Fruit fly (Drosophila melanogaster) whole organism, embryonic: ENCODE results near the gene CycC.

Source experiments
- Abd-B ChIP-seq: fragments of 200-800 bp; sonication (Bioruptor generic); optimal IDR thresholded peaks from 2 replicates; lab custom pipeline; 2018; ENCODE audit warnings: missing biosample characterization, mild to moderate bottlenecking, missing genetic modification characterization, moderate library complexity
- BtbVII ChIP-seq: fragments of 200-800 bp; sonication (Bioruptor generic); optimal IDR thresholded peaks from 3 replicates; lab custom pipeline; 2017; ENCODE audit warnings: missing biosample characterization, mild to moderate bottlenecking, missing genetic modification characterization
- Bteb2 ChIP-seq: fragments of 200-800 bp; sonication (Bioruptor generic); optimal IDR thresholded peaks from 2 replicates; lab custom pipeline; 2016; ENCODE audit warnings: missing biosample characterization, missing genetic modification characterization
- CG10565 ChIP-seq: fragments of 200-800 bp; sonication (Bioruptor generic); optimal IDR thresholded peaks from 3 replicates; lab custom pipeline; 2016; ENCODE audit warnings: missing biosample characterization, mild to moderate bottlenecking, missing genetic modification characterization
- CG10979 ChIP-seq: fragments of 200-800 bp; sonication (Bioruptor generic); optimal IDR thresholded peaks from 2 replicates; lab custom pipeline; 2018; ENCODE audit warnings: missing biosample characterization, mild to moderate bottlenecking, missing genetic modification characterization, moderate library complexity
- CG11456 ChIP-seq: fragments of 200-800 bp; sonication (Bioruptor generic); IDR thresholded peaks from 3 replicates; pipeline ENCODE4 v1.3.6; 2022; ENCODE audit warnings: missing biosample characterization, missing genetic modification characterization
- CG13123 ChIP-seq: fragments of 200-800 bp; sonication (Bioruptor generic); optimal IDR thresholded peaks from 2 replicates; lab custom pipeline; 2016; ENCODE audit warnings: missing biosample characterization, missing genetic modification characterization
- CG13296 ChIP-seq: fragments of 200-800 bp; sonication (Bioruptor generic); optimal IDR thresholded peaks from 3 replicates; lab custom pipeline; 2018; ENCODE audit warnings: missing biosample characterization, mild to moderate bottlenecking, missing genetic modification characterization
- CG14441 ChIP-seq: fragments of 200-800 bp; sonication (Bioruptor generic); IDR thresholded peaks from 2 replicates; pipeline ENCODE4 v1.3.6; 2022; ENCODE audit warnings: missing biosample characterization, missing genetic modification characterization
- CG14860 ChIP-seq: fragments of 200-800 bp; sonication (Bioruptor generic); IDR thresholded peaks from 3 replicates; pipeline ENCODE4 v1.3.6; 2022; ENCODE audit warnings: missing biosample characterization, missing genetic modification characterization; ENCODE audit not compliant: partially characterized antibody
- CG15011 ChIP-seq: fragments of 200-800 bp; sonication (Bioruptor generic); optimal IDR thresholded peaks from 3 replicates; lab custom pipeline; 2018; ENCODE audit warnings: missing biosample characterization, mild to moderate bottlenecking, missing genetic modification characterization
- CG15073 ChIP-seq: fragments of 200-800 bp; sonication (Bioruptor generic); optimal IDR thresholded peaks from 2 replicates; lab custom pipeline; 2016; ENCODE audit warnings: missing biosample characterization, missing genetic modification characterization
- CG16813 ChIP-seq: fragments of 200-800 bp; sonication (Bioruptor generic); IDR thresholded peaks from 3 replicates; pipeline ENCODE4 v1.3.6; 2022; ENCODE audit warnings: missing biosample characterization, missing genetic modification characterization; ENCODE audit not compliant: partially characterized antibody
- CG34422 ChIP-seq: fragments of 200-800 bp; sonication (Bioruptor generic); IDR thresholded peaks from 3 replicates; pipeline ENCODE4 v1.3.6; 2022; ENCODE audit warnings: missing biosample characterization, missing genetic modification characterization
- CG4707 ChIP-seq: fragments of 200-800 bp; sonication (Bioruptor generic); optimal IDR thresholded peaks from 2 replicates; lab custom pipeline; 2018; ENCODE audit warnings: missing biosample characterization, mild to moderate bottlenecking, missing genetic modification characterization, moderate library complexity
- CG8359 ChIP-seq: fragments of 200-800 bp; sonication (Bioruptor generic); optimal IDR thresholded peaks from 2 replicates; lab custom pipeline; 2017; ENCODE audit warnings: missing biosample characterization, mild to moderate bottlenecking, missing genetic modification characterization, borderline replicate concordance
- CG9876 ChIP-seq: fragments of 200-800 bp; sonication (Bioruptor generic); optimal IDR thresholded peaks from 2 replicates; lab custom pipeline; 2016; ENCODE audit warnings: missing biosample characterization, missing genetic modification characterization
- CTCF ChIP-seq: fragments of 200-800 bp; sonication (Bioruptor generic); optimal IDR thresholded peaks from 2 replicates; lab custom pipeline; 2017; ENCODE audit warnings: missing biosample characterization, mild to moderate bottlenecking, missing genetic modification characterization, moderate library complexity
- D19A ChIP-seq: fragments of 200-800 bp; optimal IDR thresholded peaks from 3 replicates; lab custom pipeline; 2019; ENCODE audit warnings: missing biosample characterization, mild to moderate bottlenecking, missing genetic modification characterization, moderate library complexity
- Dip2 ChIP-seq: fragments of 200-800 bp; sonication (Bioruptor generic); IDR thresholded peaks from 2 replicates; pipeline ENCODE4 v1.3.6; 2022; ENCODE audit warnings: missing biosample characterization, missing genetic modification characterization
- Eip74EF ChIP-seq, 2 experiments: fragments of 200-800 bp in 1 of 2; fragments of >200 bp in 1 of 2; sonication (Bioruptor generic) in 1 of 2; optimal IDR thresholded peaks; 2 replicates each; lab custom pipeline; 2017 to 2019; ENCODE audit warnings: missing biosample characterization in 2 of 2, missing genetic modification characterization in 2 of 2, mild to moderate bottlenecking in 1 of 2, moderate library complexity in 1 of 2
- Fer2 ChIP-seq: fragments of 200-800 bp; sonication (Bioruptor generic); optimal IDR thresholded peaks from 2 replicates; lab custom pipeline; 2018; ENCODE audit warnings: missing biosample characterization, mild to moderate bottlenecking, missing genetic modification characterization, moderate library complexity
- H15 ChIP-seq: fragments of 200-800 bp; sonication (Bioruptor generic); IDR thresholded peaks from 3 replicates; pipeline ENCODE4 v1.3.6; 2022; ENCODE audit warnings: missing biosample characterization, missing genetic modification characterization
- H2.0 ChIP-seq: fragments of 200-800 bp; sonication (Bioruptor generic); IDR thresholded peaks from 2 replicates; pipeline ENCODE4 v1.3.6; 2022; ENCODE audit warnings: missing biosample characterization, missing genetic modification characterization
- MTF-1 ChIP-seq: fragments of 200-800 bp; sonication (Bioruptor generic); optimal IDR thresholded peaks from 2 replicates; lab custom pipeline; 2018; ENCODE audit warnings: missing biosample characterization, mild to moderate bottlenecking, missing genetic modification characterization, borderline replicate concordance
- Mes4 ChIP-seq: fragments of 200-800 bp; sonication (Bioruptor generic); optimal IDR thresholded peaks from 2 replicates; lab custom pipeline; 2016; ENCODE audit warnings: missing biosample characterization, missing genetic modification characterization
- Six4 ChIP-seq: fragments of 200-800 bp; sonication (Bioruptor generic); optimal IDR thresholded peaks from 2 replicates; lab custom pipeline; 2016; ENCODE audit warnings: missing biosample characterization, missing genetic modification characterization
- Sox102F ChIP-seq: fragments of 200-800 bp; sonication (Bioruptor generic); optimal IDR thresholded peaks from 2 replicates; lab custom pipeline; 2018; ENCODE audit warnings: missing biosample characterization, mild to moderate bottlenecking, missing genetic modification characterization, moderate library complexity
- YL-1 ChIP-seq: fragments of 200-800 bp; sonication (Bioruptor generic); optimal IDR thresholded peaks from 3 replicates; lab custom pipeline; 2017; ENCODE audit warnings: missing biosample characterization, mild to moderate bottlenecking, missing genetic modification characterization
- ac ChIP-seq: fragments of 200-800 bp; sonication (Bioruptor generic); optimal IDR thresholded peaks from 3 replicates; lab custom pipeline; 2017; ENCODE audit warnings: missing biosample characterization, mild to moderate bottlenecking, missing genetic modification characterization
- ato ChIP-seq: fragments of 200-800 bp; sonication (Bioruptor generic); IDR thresholded peaks from 2 replicates; pipeline ENCODE4 v1.3.6; 2022; ENCODE audit warnings: missing biosample characterization, missing genetic modification characterization; ENCODE audit not compliant: partially characterized antibody
- br ChIP-seq: fragments of >200 bp; optimal IDR thresholded peaks from 2 replicates; lab custom pipeline; 2017
- cato ChIP-seq: fragments of 200-800 bp; sonication (Bioruptor generic); optimal IDR thresholded peaks from 2 replicates; lab custom pipeline; 2016; ENCODE audit warnings: missing biosample characterization, missing genetic modification characterization, borderline replicate concordance
- croc ChIP-seq: fragments of 200-800 bp; sonication (Bioruptor generic); conservative IDR thresholded peaks from 3 replicates; pipeline ENCODE4 v1.3.6; 2022; ENCODE audit warnings: missing biosample characterization, missing genetic modification characterization
- dm ChIP-seq: fragments of 200-800 bp; sonication (Bioruptor generic); optimal IDR thresholded peaks from 3 replicates; lab custom pipeline; 2016; ENCODE audit warnings: missing biosample characterization, missing genetic modification characterization
- ems ChIP-seq: fragments of 200-800 bp; sonication (Bioruptor generic); optimal IDR thresholded peaks from 3 replicates; lab custom pipeline; 2016; ENCODE audit warnings: missing biosample characterization, missing genetic modification characterization
- fd102C ChIP-seq: fragments of 200-800 bp; sonication (Bioruptor generic); optimal IDR thresholded peaks from 2 replicates; lab custom pipeline; 2018; ENCODE audit warnings: missing biosample characterization, mild to moderate bottlenecking, missing genetic modification characterization, moderate library complexity
- fd3F ChIP-seq: fragments of 200-800 bp; sonication (Bioruptor generic); optimal IDR thresholded peaks from 2 replicates; lab custom pipeline; 2018; ENCODE audit warnings: missing biosample characterization, mild to moderate bottlenecking, missing genetic modification characterization, moderate library complexity
- gem ChIP-seq: fragments of 200-800 bp; sonication (Bioruptor generic); optimal IDR thresholded peaks from 2 replicates; lab custom pipeline; 2019; ENCODE audit warnings: missing biosample characterization, mild to moderate bottlenecking, missing genetic modification characterization, moderate library complexity
- lola ChIP-seq, 3 experiments: fragments of >200 bp in 2 of 3; fragments of 200-800 bp in 1 of 3; sonication (Bioruptor generic) in 1 of 3; optimal IDR thresholded peaks; 2 replicates each; lab custom pipeline; 2017 to 2019; ENCODE audit warnings: missing biosample characterization in 3 of 3, missing genetic modification characterization in 3 of 3, mild to moderate bottlenecking in 1 of 3, moderate library complexity in 1 of 3
- psq ChIP-seq: fragments of 200-800 bp; sonication (Bioruptor generic); optimal IDR thresholded peaks from 2 replicates; lab custom pipeline; 2017; ENCODE audit warnings: missing biosample characterization, missing genetic modification characterization
- seq ChIP-seq: fragments of 200-800 bp; sonication (Bioruptor generic); IDR thresholded peaks from 2 replicates; pipeline ENCODE4 v1.3.6; 2022; ENCODE audit warnings: missing biosample characterization, missing genetic modification characterization
- slbo ChIP-seq: fragments of 200-800 bp; sonication (Bioruptor generic); IDR thresholded peaks from 2 replicates; pipeline ENCODE4 v1.3.6; 2022; ENCODE audit warnings: missing biosample characterization, missing genetic modification characterization
- sr ChIP-seq: fragments of 200-800 bp; sonication (Bioruptor generic); IDR thresholded peaks from 3 replicates; pipeline ENCODE4 v1.3.6; 2022; ENCODE audit warnings: missing biosample characterization, missing genetic modification characterization
- ssp ChIP-seq: fragments of 200-800 bp; sonication (Bioruptor generic); IDR thresholded peaks from 2 replicates; pipeline ENCODE4 v1.3.6; 2022; ENCODE audit warnings: missing biosample characterization, missing genetic modification characterization
- tna ChIP-seq: fragments of 200-800 bp; sonication (Bioruptor generic); IDR thresholded peaks from 2 replicates; pipeline ENCODE4 v1.3.6; 2022; ENCODE audit warnings: missing biosample characterization, missing genetic modification characterization; ENCODE audit not compliant: partially characterized antibody
- vvl ChIP-seq: fragments of 200-800 bp; sonication (Bioruptor generic); IDR thresholded peaks from 2 replicates; pipeline ENCODE4 v1.3.6; 2022; ENCODE audit warnings: missing biosample characterization, missing genetic modification characterization
- yki ChIP-seq: fragments of >200 bp; optimal IDR thresholded peaks from 3 replicates; lab custom pipeline; 2018
- zfh1 ChIP-seq: fragments of 200-800 bp; sonication (Bioruptor generic); IDR thresholded peaks from 3 replicates; pipeline ENCODE4 v1.3.6; 2022; ENCODE audit warnings: missing biosample characterization, missing genetic modification characterization
- zfh2 ChIP-seq: fragments of 200-800 bp; sonication (Bioruptor generic); optimal IDR thresholded peaks from 2 replicates; lab custom pipeline; 2016; ENCODE audit warnings: missing biosample characterization, missing genetic modification characterization

The CycC gene

dm6 chr3R:14886011-14886534 is 3.9 kb downstream of the CycC start, which contains the start of the genes Rrp6, CG33331 and CG33332 (continued):
- TF ChIP-seq Bteb2 (GFP tag; lab: Kevin White, UChicago) (peak; percentile 54), CG4707 (no peak), yki (lab: Kevin White, UChicago) (no peak), gem (peak; percentile 80), Eip74EF (GFP tag; optimal IDR thresholded peaks at IDR 0.05; lab: Kevin White, UChicago) (no peak), Fer2 (peak; percentile 76), fd102C (GFP tag; lab: Kevin White, UChicago) (no peak), MTF-1 (GFP tag; lab: Kevin White, UChicago) (no peak), ato (peak; percentile 8; the same call in 1 of the 2 replicates), CG8359 (GFP tag; lab: Kevin White, UChicago) (no peak), CG14441 (GFP tag; lab: Robert Waterston, UW) (peak; percentile 43; the same call in 1 of the 2 replicates), dm (GFP tag; lab: Kevin White, UChicago) (peak; percentile 84), vvl (peak; percentile 65), D19A (tag; lab: Kevin White, UChicago) (peak; percentile 64), CG15073 (GFP tag; lab: Kevin White, UChicago) (no peak), ac (no peak), seq (GFP tag; lab: Robert Waterston, UW) (no peak), CG15011 (GFP tag; lab: Kevin White, UChicago) (no peak), tna (GFP tag; lab: Robert Waterston, UW) (no peak), Dip2 (GFP tag; lab: Robert Waterston, UW) (no peak), CG34422 (0 out of 3 replicates have a peak, but pooled peaks have one; percentile 57), CG9876 (peak; percentile 33), Abd-B (no peak), sr (GFP tag; lab: Robert Waterston, UW) (no peak), lola (GFP tag; optimal IDR thresholded peaks at IDR 0.05; lab: Kevin White, UChicago) (peak in 1 of 3 experiments; percentile 69), ssp (GFP tag; lab: Robert Waterston, UW) (no peak; the same call in 1 of the 2 replicates), Mes4 (GFP tag; lab: Kevin White, UChicago) (no peak), Sox102F (no peak), cato (GFP tag; lab: Kevin White, UChicago) (peak; percentile 54), br (lab: Kevin White, UChicago) (no peak), CG10565 (GFP tag; lab: Kevin White, UChicago) (no peak), slbo (GFP tag; lab: Robert Waterston, UW) (peak; percentile 79), CG10979 (tag; lab: Kevin White, UChicago) (peak; percentile 47), Six4 (GFP tag; lab: Kevin White, UChicago) (peak; percentile 71), BtbVII (peak; percentile 44), YL-1 (peak; percentile 79), zfh1 (GFP tag; lab: Robert Waterston, UW) (peak; percentile 47; the same call in 1 of the 3 replicates), fd3F (GFP tag; lab: Kevin White, UChicago) (peak; percentile 80), CG11456 (GFP tag; lab: Robert Waterston, UW) (peak; percentile 61; the same call in 2 of the 3 replicates), CTCF (GFP tag; lab: Kevin White, UChicago) (peak; percentile 57), H2.0 (GFP tag; lab: Robert Waterston, UW) (peak; percentile 45), CG13123 (peak; percentile 44), H15 (GFP tag; lab: Robert Waterston, UW) (peak; percentile 5; the same call in 1 of the 3 replicates), ems (GFP tag; lab: Kevin White, UChicago) (peak; percentile 47), CG13296 (GFP tag; lab: Kevin White, UChicago) (peak; percentile 67), zfh2 (peak; percentile 76), psq (GFP tag; lab: Kevin White, UChicago) (peak; percentile 10), croc (GFP tag; lab: Robert Waterston, UW) (no peak; the same call in 2 of the 3 replicates), CG14860 (no peak), CG16813 (GFP tag; lab: Robert Waterston, UW) (peak; percentile 62)
